Worm (Caenorhabditis elegans): Measurements from ENCODE around the gene C04H5.1.

C04H5.1 gene

DNA sequence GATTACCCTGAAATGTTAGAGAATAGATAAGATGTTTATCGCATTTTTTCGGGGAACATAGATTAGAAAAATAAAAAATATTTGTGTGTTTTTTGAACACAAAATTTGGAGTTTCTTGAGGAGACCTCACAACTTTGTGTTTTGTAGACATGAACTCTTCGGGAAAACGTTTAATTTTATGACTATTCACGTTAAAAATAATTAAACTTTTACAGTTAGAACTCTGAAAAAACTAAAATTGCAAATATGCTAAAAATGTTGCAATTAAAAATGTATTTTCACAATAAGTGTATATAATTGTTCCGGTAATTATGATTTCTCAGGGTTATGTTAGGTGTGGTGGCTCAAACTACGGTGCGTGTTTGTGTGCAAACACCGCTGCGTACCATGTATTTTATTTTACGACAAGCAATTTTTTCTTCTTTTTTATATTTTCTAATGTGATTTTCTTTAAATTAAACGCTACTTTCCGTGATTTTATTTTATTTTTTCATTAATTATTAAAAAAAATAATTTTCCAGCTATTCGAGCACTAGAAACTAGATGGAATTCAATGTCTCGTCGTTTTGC lies 5.8 kb upstream of the C04H5.1 start, which contains the start of the genes F57C2.5 and spat-1:
F57C2.5 (minus strand) TSS at position 7 of the 570 bp plus-strand sequence.
spat-1 (plus strand) TSS at position 520 of the 570 bp plus-strand sequence.
- TF ChIP-seq nfya-1 (tag; optimal IDR thresholded peaks at IDR 0.05; ENCODE audit: insufficient read depth), result peak; percentile 74
- TF ChIP-seq nhr-11 (tag; optimal IDR thresholded peaks at IDR 0.05), result no peak
- no peak for TF ChIP-seq lin-39 (tag; optimal IDR thresholded peaks at IDR 0.05)
- peak; percentile 56 for TF ChIP-seq nhr-23 (tag; optimal IDR thresholded peaks at IDR 0.05)
- TF ChIP-seq daf-12 (tag; optimal IDR thresholded peaks at IDR 0.05), result no peak
- no peak for TF ChIP-seq fos-1 (tag; optimal IDR thresholded peaks at IDR 0.05)
- peak; percentile 66 for TF ChIP-seq lin-15B (tag; optimal IDR thresholded peaks at IDR 0.05)
- peak; percentile 52 for TF ChIP-seq elt-1 (tag; optimal IDR thresholded peaks at IDR 0.05)
- TF ChIP-seq aly-2 (tag; optimal IDR thresholded peaks at IDR 0.05), result no peak
- no peak for TF ChIP-seq ztf-11 (tag; optimal IDR thresholded peaks at IDR 0.05)
- TF ChIP-seq jun-1 (tag; optimal IDR thresholded peaks at IDR 0.05), result peak; percentile 10
- TF ChIP-seq fkh-10 (GFP tag; optimal IDR thresholded peaks at IDR 0.05), result no peak
- TF ChIP-seq skn-1 (tag; optimal IDR thresholded peaks at IDR 0.05), result peak; percentile 46
- no peak for TF ChIP-seq nhr-237 (tag; optimal IDR thresholded peaks at IDR 0.05)
- TF ChIP-seq egl-5 (tag; optimal IDR thresholded peaks at IDR 0.05), result no peak
- peak; percentile 55 for TF ChIP-seq hmg-11 (tag; optimal IDR thresholded peaks at IDR 0.05)
- TF ChIP-seq pha-4 (tag; optimal IDR thresholded peaks at IDR 0.05), result peak; percentile 79
- TF ChIP-seq R02D3.7 (tag; optimal IDR thresholded peaks at IDR 0.05), result no peak
- no peak for TF ChIP-seq eor-1 (tag; optimal IDR thresholded peaks at IDR 0.05)
- peak; percentile 12 for TF ChIP-seq nhr-25 (tag; optimal IDR thresholded peaks at IDR 0.05)
- no peak for TF ChIP-seq ama-1 (optimal IDR thresholded peaks at IDR 0.05)
- peak; percentile 83 for TF ChIP-seq elt-2 (tag; optimal IDR thresholded peaks at IDR 0.05)
- TF ChIP-seq ZK546.5 (tag; optimal IDR thresholded peaks at IDR 0.05), result no peak
- TF ChIP-seq tbx-2 (tag; optimal IDR thresholded peaks at IDR 0.05), result no peak
- TF ChIP-seq snpc-4 (tag; optimal IDR thresholded peaks at IDR 0.05), result peak; percentile 22
- no peak for TF ChIP-seq zag-1 (tag; optimal IDR thresholded peaks at IDR 0.05)
- no peak for TF ChIP-seq ztf-4 (tag; optimal IDR thresholded peaks at IDR 0.05)
- no peak for TF ChIP-seq egl-27 (tag; optimal IDR thresholded peaks at IDR 0.05)
- TF ChIP-seq pqm-1 (tag; optimal IDR thresholded peaks at IDR 0.05), result peak; percentile 54

DNA sequence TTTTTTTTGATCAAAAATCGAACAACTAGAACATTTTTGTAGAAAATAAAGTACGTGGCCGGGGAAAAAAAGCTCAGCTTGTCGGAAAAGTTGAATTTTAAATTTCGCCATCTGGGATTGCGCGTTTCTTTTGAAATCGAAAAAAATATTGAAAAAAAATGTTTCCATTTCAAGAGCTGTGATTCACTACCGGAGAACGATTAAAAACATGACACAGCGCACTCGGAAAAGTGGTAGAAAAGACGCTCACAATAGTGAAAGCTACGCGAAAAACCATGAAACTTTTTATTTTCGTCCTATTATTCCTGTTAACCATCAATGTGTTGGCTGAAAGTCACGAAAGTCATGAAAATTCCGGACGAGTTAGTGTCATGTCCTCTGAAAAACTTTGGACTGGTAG lies 3.6 kb downstream of the C04H5.1 start, which contains the start of the genes clec-147 and C04H5.7:
clec-147 (minus strand) TSS at position 101 of the 400 bp plus-strand sequence.
C04H5.7 (plus strand) TSS at position 219 of the 400 bp plus-strand sequence.
- TF ChIP-seq ceh-82 (tag; optimal IDR thresholded peaks at IDR 0.05) (no peak), nhr-28 (tag; optimal IDR thresholded peaks at IDR 0.05) (no peak), elt-2 (tag; optimal IDR thresholded peaks at IDR 0.05) (no peak), nhr-23 (tag; optimal IDR thresholded peaks at IDR 0.05) (no peak), daf-12 (tag; optimal IDR thresholded peaks at IDR 0.05) (no peak), lsy-12 (tag; optimal IDR thresholded peaks at IDR 0.05) (no peak), ZK546.5 (tag; optimal IDR thresholded peaks at IDR 0.05) (no peak), snpc-4 (tag; optimal IDR thresholded peaks at IDR 0.05) (no peak), nhr-67 (tag; optimal IDR thresholded peaks at IDR 0.05) (no peak), eor-1 (tag; optimal IDR thresholded peaks at IDR 0.05) (no peak), mml-1 (tag; optimal IDR thresholded peaks at IDR 0.05) (no peak), elt-1 (tag; optimal IDR thresholded peaks at IDR 0.05) (no peak), elt-3 (tag; optimal IDR thresholded peaks at IDR 0.05) (no peak)

DNA sequence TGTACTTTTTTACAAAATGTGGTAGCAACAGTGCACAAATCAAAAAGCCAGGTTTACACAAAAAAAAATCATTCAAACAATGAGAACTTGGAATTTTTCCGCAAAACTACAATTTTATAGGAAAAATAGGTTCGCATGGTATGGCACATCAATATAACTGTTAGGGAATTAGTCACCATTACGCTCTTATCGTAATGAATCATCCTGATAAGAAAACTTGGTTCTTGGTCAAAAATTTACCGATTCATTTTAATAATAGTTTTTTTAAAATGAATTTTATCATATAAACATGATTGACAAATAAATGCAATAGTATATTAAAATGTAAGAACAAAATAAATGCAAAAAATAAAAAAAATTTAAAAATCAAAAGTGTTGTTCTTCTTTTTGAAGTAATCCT lies 6.5 kb downstream of the C04H5.1 start:
- TF ChIP-seq elt-2 (tag; optimal IDR thresholded peaks at IDR 0.05), result peak; percentile 59
- peak; percentile 66 for TF ChIP-seq pqm-1 (tag; optimal IDR thresholded peaks at IDR 0.05)
- no peak for TF ChIP-seq aly-2 (tag; optimal IDR thresholded peaks at IDR 0.05)
- TF ChIP-seq nhr-28 (tag; optimal IDR thresholded peaks at IDR 0.05), result no peak

DNA sequence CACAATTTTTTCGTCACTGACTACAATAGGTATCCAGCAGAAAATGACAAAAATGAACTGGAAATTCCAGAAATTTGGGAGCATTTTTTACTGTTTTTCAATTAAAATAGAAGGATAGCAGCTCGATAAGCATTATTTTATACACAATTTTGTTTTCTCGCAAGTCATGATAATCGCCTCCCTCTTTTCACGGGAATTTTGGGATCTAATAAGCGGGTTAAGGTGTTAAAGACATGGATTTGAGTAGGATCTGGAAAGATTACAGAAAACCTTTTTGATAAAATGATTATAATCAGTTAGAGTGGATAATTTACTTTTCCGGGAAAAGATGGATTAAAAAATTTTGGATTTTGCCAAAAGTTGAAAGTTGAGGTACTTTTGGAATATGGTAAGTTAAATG lies 14.6 kb downstream of the C04H5.1 start, which contains the start of gene gcy-29:
gcy-29 (minus strand) TSS at position 101 of the 400 bp plus-strand sequence.
- TF ChIP-seq zag-1 (tag; optimal IDR thresholded peaks at IDR 0.05) (no peak), nhr-237 (tag; optimal IDR thresholded peaks at IDR 0.05) (no peak)

DNA sequence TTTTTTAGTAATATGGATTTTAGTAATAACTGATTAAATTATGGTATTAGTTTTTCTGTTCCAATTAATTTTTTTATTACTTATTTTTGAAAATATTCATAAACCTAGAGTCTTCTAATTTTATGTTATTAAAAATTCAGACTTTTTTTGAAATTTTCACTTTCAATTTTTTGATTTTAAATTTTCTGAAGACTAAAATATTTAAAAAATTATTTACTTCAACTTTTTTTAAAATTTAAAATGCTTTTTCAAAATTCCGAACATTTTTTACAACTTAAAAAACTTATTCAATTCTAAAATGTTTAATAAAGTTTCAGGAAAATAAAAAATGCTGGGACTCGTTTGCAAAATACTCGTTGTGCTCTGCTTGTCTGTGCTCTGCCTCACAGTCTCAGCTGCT lies 16.5 kb downstream of the C04H5.1 start, which contains the start of gene nlp-41:
nlp-41 (plus strand) TSS at position 301 of the 400 bp plus-strand sequence.
- no peak for TF ChIP-seq fkh-2 (tag; optimal IDR thresholded peaks at IDR 0.05)
- no peak for TF ChIP-seq nhr-23 (tag; optimal IDR thresholded peaks at IDR 0.05)
- TF ChIP-seq daf-12 (tag; optimal IDR thresholded peaks at IDR 0.05), result no peak
- no peak for TF ChIP-seq unc-39 (tag; optimal IDR thresholded peaks at IDR 0.05)
- no peak for TF ChIP-seq ztf-11 (tag; optimal IDR thresholded peaks at IDR 0.05)
- TF ChIP-seq lin-39 (tag; optimal IDR thresholded peaks at IDR 0.05), result no peak
- TF ChIP-seq ceh-9 (tag; optimal IDR thresholded peaks at IDR 0.05), result no peak
- no peak for TF ChIP-seq ztf-4 (tag; optimal IDR thresholded peaks at IDR 0.05)
- TF ChIP-seq nhr-77 (tag; optimal IDR thresholded peaks at IDR 0.05), result no peak
- no peak for TF ChIP-seq nhr-12 (tag; optimal IDR thresholded peaks at IDR 0.05)
- TF ChIP-seq nhr-28 (tag; optimal IDR thresholded peaks at IDR 0.05), result no peak
- no peak for TF ChIP-seq nhr-11 (tag; optimal IDR thresholded peaks at IDR 0.05)
- TF ChIP-seq elt-3 (tag; optimal IDR thresholded peaks at IDR 0.05), result no peak
- TF ChIP-seq egl-5 (tag; optimal IDR thresholded peaks at IDR 0.05), result no peak
- TF ChIP-seq nhr-43 (tag; optimal IDR thresholded peaks at IDR 0.05; ENCODE audit: poor library complexity, severe bottlenecking), result no peak
